Worm (Caenorhabditis elegans) whole organism, L4 larva: Measurements from ENCODE around the gene eif-3.G.

Experiments
- D1046.2 ChIP-seq: fragments of 200-800 bp; sonication (Bioruptor generic); IDR thresholded peaks from 2 replicates; pipeline ENCODE4 v1.3.6; 2022; ENCODE audit warnings: missing genetic modification characterization, missing compliant biosample characterization
- ZK337.2 ChIP-seq: fragments of 200-800 bp; sonication (Bioruptor generic); IDR thresholded peaks from 2 replicates; pipeline ENCODE4 v1.3.6; 2022; ENCODE audit warnings: missing genetic modification reagents, missing genetic modification characterization, missing compliant biosample characterization
- aha-1 ChIP-seq: fragments of 150-350 bp; peaks from one replicate; lab custom pipeline; 2014; ENCODE audit warnings: missing biosample characterization, missing genetic modification characterization
- cey-2 ChIP-seq: sonication (generic microtip); optimal IDR thresholded peaks from 3 replicates; lab custom pipeline; 2017; ENCODE audit warnings: missing genetic modification characterization, mild to moderate bottlenecking, missing compliant biosample characterization, antibody characterized with exemption, borderline replicate concordance; ENCODE audit not compliant: insufficient read depth
- dpl-1 ChIP-seq: fragments of 150-350 bp; optimal IDR thresholded peaks from 2 replicates; lab custom pipeline; 2014; ENCODE audit warnings: missing biosample characterization, missing genetic modification reagents, missing genetic modification characterization
- egl-27 ChIP-seq: sonication (generic microtip); optimal IDR thresholded peaks from 3 replicates; lab custom pipeline; 2017; ENCODE audit warnings: missing biosample characterization, missing genetic modification reagents, missing genetic modification characterization
- hlh-11 ChIP-seq: fragments of 200-800 bp; sonication (Bioruptor generic); optimal IDR thresholded peaks from 2 replicates; lab custom pipeline; 2018; ENCODE audit warnings: mild to moderate bottlenecking, missing genetic modification characterization, missing compliant biosample characterization
- lin-13 ChIP-seq: fragments of 150-350 bp; optimal IDR thresholded peaks from 2 replicates; lab custom pipeline; 2014; ENCODE audit warnings: missing biosample characterization, missing genetic modification reagents, missing genetic modification characterization
- lsy-2 ChIP-seq, 2 experiments: fragments of 150-350 bp in 1 of 2; sonication (generic microtip) in 1 of 2; optimal IDR thresholded peaks; 2 replicates each; lab custom pipeline; 2014 to 2017; ENCODE audit warnings: missing biosample characterization in 2 of 2, missing genetic modification characterization in 2 of 2
- nhr-28 ChIP-seq: fragments of 150-350 bp; optimal IDR thresholded peaks from 2 replicates; lab custom pipeline; 2014; ENCODE audit warnings: missing biosample characterization, missing genetic modification characterization
- tag-97 ChIP-seq: fragments of 200-800 bp; sonication (Bioruptor generic); IDR thresholded peaks from 2 replicates; pipeline ENCODE4 v1.3.6; 2022; ENCODE audit warnings: missing genetic modification characterization, missing compliant biosample characterization
- unc-62 ChIP-seq, 3 experiments: fragments of 150-350 bp in 1 of 3; sonication (generic microtip); optimal IDR thresholded peaks in 2 of 3; peaks in 1 of 3; 1 replicate in 1 of 3; 2 replicates in 2 of 3; lab custom pipeline; 2014 to 2017; ENCODE audit warnings: missing biosample characterization in 3 of 3, missing genetic modification characterization in 3 of 3, missing genetic modification reagents in 3 of 3, missing genotype in 1 of 3

Gene eif-3.G

DNA sequence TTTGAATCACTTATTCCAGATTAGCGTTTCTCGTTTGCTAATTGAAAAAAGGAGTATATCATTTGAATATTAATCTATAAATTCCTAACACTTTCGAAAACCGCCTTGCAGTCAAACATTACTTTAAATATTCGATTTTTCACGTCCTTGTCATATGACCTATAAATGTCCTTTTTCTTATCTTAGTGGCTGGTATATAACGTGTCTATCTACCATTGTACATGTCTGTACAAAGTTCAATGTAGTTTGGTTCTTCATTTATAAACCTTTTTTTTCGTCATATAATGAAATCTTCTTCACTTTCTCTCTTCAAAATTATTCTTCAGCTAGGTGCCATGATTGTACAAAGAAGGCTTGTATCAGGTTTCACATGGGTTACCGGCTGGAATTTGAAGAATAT, 43.0 kb downstream of the eif-3.G start, which contains the start of gene gbh-2 (continued):
- TF ChIP-seq ZK337.2 (no peak), nhr-28 (tag; lab: Kevin White, UChicago) (peak; percentile 98), egl-27 (tag; lab: Kevin White, UChicago) (no peak), cey-2 (tag; lab: Kevin White, UChicago) (peak; percentile 42), hlh-11 (peak; percentile 68), dpl-1 (GFP tag; lab: Kevin White, UChicago) (no peak), tag-97 (GFP tag; lab: Robert Waterston, UW) (no peak), D1046.2 (GFP tag; lab: Robert Waterston, UW) (no peak), lsy-2 (tag; optimal IDR thresholded peaks at IDR 0.05; lab: Kevin White, UChicago) (peak in 1 of 2 experiments; percentile 67)

DNA sequence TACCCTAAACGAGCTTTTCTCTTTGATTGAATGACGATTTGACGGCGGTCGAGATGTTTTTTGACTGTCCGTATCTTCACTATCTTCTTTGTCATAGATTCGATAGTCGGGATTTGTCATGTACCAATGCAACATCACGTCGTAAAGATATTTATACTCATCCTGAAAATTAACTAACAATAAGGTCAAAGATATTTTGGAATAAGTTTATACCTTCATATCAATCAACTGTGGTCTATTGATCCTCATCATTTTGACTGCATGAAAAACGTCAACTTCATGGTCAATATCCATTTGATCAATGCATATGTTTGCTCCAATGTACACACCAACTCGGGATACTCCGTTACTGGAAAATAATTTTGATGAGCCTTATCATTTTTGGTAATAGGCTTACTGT, 45.6 kb downstream of the eif-3.G start:
- TF ChIP-seq lin-13, result no peak
- TF ChIP-seq unc-62 (GFP tag; optimal IDR thresholded peaks at IDR 0.05 in 1 of 2; lab: Kevin White, UChicago), result peak in 1 of 2 experiments; percentile 63
- no peak for TF ChIP-seq unc-62 (tag; optimal IDR thresholded peaks at IDR 0.05; lab: Kevin White, UChicago)
- peak; percentile 53 for TF ChIP-seq aha-1 (tag; lab: Kevin White, UChicago)
